Worm (Caenorhabditis elegans) whole organism, L4 larva: ENCODE measurements around the gene prk-1.

Source experiments
- F10B5.3 ChIP-seq: sonication (generic microtip); optimal IDR thresholded peaks from 2 replicates; lab custom pipeline; 2016; ENCODE audit warnings: mild to moderate bottlenecking, missing genetic modification characterization, missing compliant biosample characterization
- F49E8.2 ChIP-seq: sonication (generic microtip); optimal IDR thresholded peaks from 2 replicates; lab custom pipeline; 2016; ENCODE audit warnings: missing compliant biosample characterization, mild to moderate bottlenecking, missing genetic modification characterization, borderline replicate concordance
- R02D3.7 ChIP-seq: fragments of 150-350 bp; sonication (generic microtip); optimal IDR thresholded peaks from 3 replicates; lab custom pipeline; 2014; ENCODE audit warnings: missing biosample characterization, missing genetic modification characterization
- T20F7.1 ChIP-seq: fragments of 200-800 bp; sonication (Bioruptor generic); optimal IDR thresholded peaks from 2 replicates; lab custom pipeline; 2018; ENCODE audit warnings: mild to moderate bottlenecking, missing genetic modification characterization, missing compliant biosample characterization
- Y48G9A.11 ChIP-seq: fragments of 200-800 bp; sonication (Bioruptor generic); IDR thresholded peaks from 2 replicates; pipeline ENCODE4 v1.3.6; 2022; ENCODE audit warnings: missing genetic modification reagents, missing genetic modification characterization, missing compliant biosample characterization
- aha-1 ChIP-seq: fragments of 150-350 bp; peaks from one replicate; lab custom pipeline; 2014; ENCODE audit warnings: missing biosample characterization, missing genetic modification characterization
- arid-1 ChIP-seq: fragments of 200-800 bp; sonication (Bioruptor generic); conservative IDR thresholded peaks from 2 replicates; pipeline ENCODE4 v1.3.6; 2022; ENCODE audit warnings: missing genetic modification reagents, missing genetic modification characterization, missing compliant biosample characterization
- ceh-44 ChIP-seq: fragments of 200-800 bp; sonication (Bioruptor generic); IDR thresholded peaks from 2 replicates; pipeline ENCODE4 v1.3.6; 2022; ENCODE audit warnings: missing genetic modification reagents, missing genetic modification characterization, missing compliant biosample characterization
- ceh-82 ChIP-seq: sonication (generic microtip); optimal IDR thresholded peaks from 2 replicates; lab custom pipeline; 2017; ENCODE audit warnings: missing biosample characterization, missing genetic modification characterization
- cey-2 ChIP-seq: sonication (generic microtip); optimal IDR thresholded peaks from 3 replicates; lab custom pipeline; 2017; ENCODE audit warnings: missing genetic modification characterization, mild to moderate bottlenecking, missing compliant biosample characterization, antibody characterized with exemption, borderline replicate concordance; ENCODE audit not compliant: insufficient read depth
- daf-16 ChIP-seq, 3 experiments: sonication (generic microtip); optimal IDR thresholded peaks; 2 replicates each; lab custom pipeline; 2016 to 2017; ENCODE audit warnings: missing genetic modification characterization in 3 of 3, missing genetic modification reagents in 3 of 3, mild to moderate bottlenecking in 2 of 3, missing compliant biosample characterization in 2 of 3, missing biosample characterization in 1 of 3, moderate library complexity in 1 of 3
- daf-8 ChIP-seq: fragments of 200-800 bp; sonication (Bioruptor generic); IDR thresholded peaks from 2 replicates; pipeline ENCODE4 v1.3.6; 2022; ENCODE audit warnings: missing genetic modification characterization, missing compliant biosample characterization
- dmd-6 ChIP-seq: fragments of 200-800 bp; sonication (Bioruptor generic); IDR thresholded peaks from 2 replicates; pipeline ENCODE4 v1.3.6; 2022; ENCODE audit warnings: missing genetic modification reagents, missing genetic modification characterization, missing compliant biosample characterization
- dmd-8 ChIP-seq: fragments of 200-800 bp; sonication (Bioruptor generic); IDR thresholded peaks from 2 replicates; pipeline ENCODE4 v1.3.6; 2022; ENCODE audit warnings: missing genetic modification characterization, missing compliant biosample characterization
- dpl-1 ChIP-seq: fragments of 150-350 bp; optimal IDR thresholded peaks from 2 replicates; lab custom pipeline; 2014; ENCODE audit warnings: missing biosample characterization, missing genetic modification reagents, missing genetic modification characterization
- dve-1 ChIP-seq: sonication (generic microtip); optimal IDR thresholded peaks from 2 replicates; lab custom pipeline; 2017; ENCODE audit warnings: antibody characterized with exemption, mild to moderate bottlenecking, missing genetic modification characterization, missing compliant biosample characterization; ENCODE audit not compliant: insufficient read depth
- fkh-10 ChIP-seq: fragments of 150-350 bp; optimal IDR thresholded peaks from 2 replicates; lab custom pipeline; 2014; ENCODE audit warnings: missing biosample characterization, missing genetic modification reagents, missing genetic modification characterization
- fos-1 ChIP-seq: fragments of 150-350 bp; optimal IDR thresholded peaks from 2 replicates; lab custom pipeline; 2014; ENCODE audit warnings: missing biosample characterization, missing genetic modification characterization
- hif-1 ChIP-seq, 2 experiments: sonication (generic microtip); optimal IDR thresholded peaks; 2 replicates each; lab custom pipeline; 2016 to 2017; ENCODE audit warnings: missing compliant biosample characterization in 2 of 2, missing genetic modification characterization in 2 of 2, missing genetic modification reagents in 2 of 2, missing genotype in 2 of 2, mild to moderate bottlenecking in 1 of 2
- hlh-11 ChIP-seq: fragments of 200-800 bp; sonication (Bioruptor generic); optimal IDR thresholded peaks from 2 replicates; lab custom pipeline; 2018; ENCODE audit warnings: mild to moderate bottlenecking, missing genetic modification characterization, missing compliant biosample characterization
- hlh-30 ChIP-seq: sonication (generic microtip); optimal IDR thresholded peaks from 2 replicates; lab custom pipeline; 2017; ENCODE audit warnings: antibody characterized with exemption, mild to moderate bottlenecking, missing genetic modification characterization, missing compliant biosample characterization; ENCODE audit not compliant: insufficient read depth
- hmg-1.1 ChIP-seq: fragments of 200-800 bp; sonication (Bioruptor generic); IDR thresholded peaks from 2 replicates; pipeline ENCODE4 v1.3.6; 2022; ENCODE audit warnings: missing genetic modification reagents, missing genetic modification characterization, missing compliant biosample characterization
- lin-15B ChIP-seq: fragments of 150-350 bp; sonication (generic microtip); optimal IDR thresholded peaks from 3 replicates; lab custom pipeline; 2014; ENCODE audit warnings: missing biosample characterization, missing genetic modification characterization
- lin-29 ChIP-seq: fragments of 200-800 bp; sonication (Bioruptor generic); IDR thresholded peaks from 2 replicates; pipeline ENCODE4 v1.3.6; 2022; ENCODE audit warnings: missing genetic modification reagents, missing genetic modification characterization, missing compliant biosample characterization
- lin-38 ChIP-seq: fragments of 200-800 bp; sonication (Bioruptor generic); IDR thresholded peaks from 2 replicates; pipeline ENCODE4 v1.3.6; 2022; ENCODE audit warnings: missing genetic modification reagents, missing genetic modification characterization, missing compliant biosample characterization
- lsy-2 ChIP-seq, 2 experiments: fragments of 150-350 bp in 1 of 2; sonication (generic microtip) in 1 of 2; optimal IDR thresholded peaks; 2 replicates each; lab custom pipeline; 2014 to 2017; ENCODE audit warnings: missing biosample characterization in 2 of 2, missing genetic modification characterization in 2 of 2
- madf-5 ChIP-seq, 2 experiments: fragments of 200-800 bp; sonication (Bioruptor generic); IDR thresholded peaks; 2 replicates each; pipeline ENCODE4 v1.3.6; 2022; ENCODE audit warnings: missing compliant biosample characterization in 2 of 2, missing genetic modification characterization in 2 of 2
- mdt-29 ChIP-seq: fragments of 200-800 bp; sonication (Bioruptor generic); IDR thresholded peaks from 2 replicates; pipeline ENCODE4 v1.3.6; 2022; ENCODE audit warnings: missing genetic modification reagents, missing genetic modification characterization, missing compliant biosample characterization
- mep-1 ChIP-seq: fragments of 150-350 bp; sonication (generic microtip); optimal IDR thresholded peaks from 3 replicates; lab custom pipeline; 2014; ENCODE audit warnings: missing biosample characterization, missing genetic modification characterization
- mes-2 ChIP-seq: sonication (generic microtip); optimal IDR thresholded peaks from 2 replicates; lab custom pipeline; 2016; ENCODE audit warnings: missing genotype, mild to moderate bottlenecking, missing genetic modification characterization, missing compliant biosample characterization; ENCODE audit not compliant: poor library complexity, severe bottlenecking
- nhr-10 ChIP-seq: fragments of 150-350 bp; optimal IDR thresholded peaks from 2 replicates; lab custom pipeline; 2014; ENCODE audit warnings: missing biosample characterization, missing genetic modification characterization
- nhr-11 ChIP-seq: fragments of 150-350 bp; optimal IDR thresholded peaks from 2 replicates; lab custom pipeline; 2014; ENCODE audit warnings: missing biosample characterization, missing genetic modification characterization
- nhr-28 ChIP-seq: fragments of 150-350 bp; optimal IDR thresholded peaks from 2 replicates; lab custom pipeline; 2014; ENCODE audit warnings: missing biosample characterization, missing genetic modification characterization
- nhr-42 ChIP-seq: fragments of 200-800 bp; sonication (Bioruptor generic); IDR thresholded peaks from 2 replicates; pipeline ENCODE4 v1.3.6; 2022; ENCODE audit warnings: missing genetic modification characterization, missing compliant biosample characterization
- nhr-48 ChIP-seq: sonication (generic microtip); optimal IDR thresholded peaks from 2 replicates; lab custom pipeline; 2016; ENCODE audit warnings: mild to moderate bottlenecking, missing genetic modification characterization, missing compliant biosample characterization
- pha-4 ChIP-seq, 2 experiments: fragments of 150-350 bp in 1 of 2; fragments of 200-800 bp in 1 of 2; sonication (Bioruptor generic) in 1 of 2; IDR thresholded peaks in 1 of 2; optimal IDR thresholded peaks in 1 of 2; 2 replicates each; pipeline versions ENCODE4 v1.3.6 to Lab custom; 2014 to 2022; ENCODE audit warnings: missing genetic modification characterization in 2 of 2, missing genetic modification reagents in 2 of 2, missing biosample characterization in 1 of 2, missing compliant biosample characterization in 1 of 2
- php-3 ChIP-seq: fragments of 200-800 bp; sonication (Bioruptor generic); IDR thresholded peaks from 2 replicates; pipeline ENCODE4 v1.3.6; 2022; ENCODE audit warnings: missing genetic modification reagents, missing genetic modification characterization, missing compliant biosample characterization
- pqm-1 ChIP-seq: sonication (generic microtip); optimal IDR thresholded peaks from 2 replicates; lab custom pipeline; 2017; ENCODE audit warnings: missing biosample characterization, missing genetic modification characterization
- sdz-12 ChIP-seq: fragments of 200-800 bp; sonication (Bioruptor generic); optimal IDR thresholded peaks from 2 replicates; lab custom pipeline; 2018; ENCODE audit warnings: mild to moderate bottlenecking, missing genetic modification characterization, missing compliant biosample characterization
- set-16 ChIP-seq: fragments of 200-800 bp; sonication (Bioruptor generic); IDR thresholded peaks from 2 replicates; pipeline ENCODE4 v1.3.6; 2022; ENCODE audit warnings: missing genetic modification reagents, missing genetic modification characterization, missing compliant biosample characterization
- tra-1 ChIP-seq: fragments of 200-800 bp; sonication (Bioruptor generic); IDR thresholded peaks from 2 replicates; pipeline ENCODE4 v1.3.6; 2022; ENCODE audit warnings: missing genetic modification reagents, missing genetic modification characterization, missing compliant biosample characterization
- ztf-7 ChIP-seq: fragments of 150-350 bp; optimal IDR thresholded peaks from 2 replicates; lab custom pipeline; 2014; ENCODE audit warnings: missing biosample characterization, missing genetic modification characterization

prk-1 gene

DNA sequence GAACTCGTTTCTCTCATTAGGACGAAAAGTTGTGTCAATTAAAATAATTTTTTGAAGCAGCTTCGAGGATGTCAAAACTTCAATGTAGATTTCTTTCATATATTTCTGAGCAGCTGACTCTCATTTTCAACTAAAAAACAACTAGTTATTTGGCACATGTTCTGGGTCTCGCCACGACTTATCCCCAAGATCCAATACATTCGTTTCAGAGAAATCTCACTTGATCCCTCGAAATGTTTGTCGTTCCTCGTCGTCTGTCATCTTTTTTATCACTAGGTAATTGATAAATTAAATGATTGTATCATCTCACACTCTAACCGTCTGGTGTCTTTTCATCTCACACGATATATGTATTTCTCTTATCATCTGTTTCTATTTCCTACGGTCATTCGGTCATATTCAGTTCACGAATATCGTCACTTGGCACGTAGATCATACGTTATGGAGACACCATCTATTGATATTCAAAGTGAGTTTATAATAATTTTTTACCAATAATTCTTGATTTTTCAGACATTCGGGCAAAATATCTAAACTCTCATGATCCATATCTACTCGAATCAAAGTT lies 27.9 kb upstream of the prk-1 start, which contains the start of the genes rpn-6.1 and F57B9.1:
TSS of gene rpn-6.1 (minus strand) at position 65 of the 568 bp plus-strand sequence.
TSS of gene F57B9.1 (plus strand) at position 154 of the 568 bp plus-strand sequence.
- peak; percentile 28 for TF ChIP-seq ztf-7 (tag; lab: Kevin White, UChicago)
- peak; percentile 68 for TF ChIP-seq nhr-28 (tag; lab: Kevin White, UChicago)
- peak; percentile 62 to 97 for TF ChIP-seq hif-1 (tag; optimal IDR thresholded peaks at IDR 0.05; lab: Kevin White, UChicago)
- peak; percentile 10 for TF ChIP-seq mep-1
- TF ChIP-seq nhr-48 (tag; lab: Kevin White, UChicago): peak; percentile 5
- peak; percentile 78 for TF ChIP-seq hlh-11 (tag; lab: Kevin White, UChicago)
- TF ChIP-seq daf-8 (GFP tag; lab: Robert Waterston, UW): no peak
- TF ChIP-seq aha-1 (tag; lab: Kevin White, UChicago): peak; percentile 12
- peak in 1 of 2 experiments; percentile 78 for TF ChIP-seq lsy-2 (tag; optimal IDR thresholded peaks at IDR 0.05; lab: Kevin White, UChicago)
- TF ChIP-seq hlh-30 (tag; lab: Kevin White, UChicago): peak; percentile 87
- peak; percentile 44 for TF ChIP-seq pqm-1 (tag; lab: Kevin White, UChicago)
- peak in 1 of 2 experiments; percentile 72 for TF ChIP-seq daf-16 (GFP tag; optimal IDR thresholded peaks at IDR 0.05; lab: Kevin White, UChicago)
- TF ChIP-seq daf-16 (tag; optimal IDR thresholded peaks at IDR 0.05; lab: Kevin White, UChicago): peak; percentile 55
- TF ChIP-seq dmd-6 (GFP tag; lab: Robert Waterston, UW): peak; percentile 38
- no peak for TF ChIP-seq ceh-82
- no peak for TF ChIP-seq nhr-10 (tag; lab: Kevin White, UChicago)
- peak; percentile 23 for TF ChIP-seq mes-2 (tag; lab: Kevin White, UChicago)
- TF ChIP-seq dve-1: peak; percentile 55
- TF ChIP-seq fkh-10 (GFP tag; lab: Kevin White, UChicago): no peak
- no peak for TF ChIP-seq lin-29 (GFP tag; lab: Robert Waterston, UW)
- TF ChIP-seq nhr-42 (GFP tag; lab: Robert Waterston, UW): no peak
- TF ChIP-seq T20F7.1: peak; percentile 71

DNA sequence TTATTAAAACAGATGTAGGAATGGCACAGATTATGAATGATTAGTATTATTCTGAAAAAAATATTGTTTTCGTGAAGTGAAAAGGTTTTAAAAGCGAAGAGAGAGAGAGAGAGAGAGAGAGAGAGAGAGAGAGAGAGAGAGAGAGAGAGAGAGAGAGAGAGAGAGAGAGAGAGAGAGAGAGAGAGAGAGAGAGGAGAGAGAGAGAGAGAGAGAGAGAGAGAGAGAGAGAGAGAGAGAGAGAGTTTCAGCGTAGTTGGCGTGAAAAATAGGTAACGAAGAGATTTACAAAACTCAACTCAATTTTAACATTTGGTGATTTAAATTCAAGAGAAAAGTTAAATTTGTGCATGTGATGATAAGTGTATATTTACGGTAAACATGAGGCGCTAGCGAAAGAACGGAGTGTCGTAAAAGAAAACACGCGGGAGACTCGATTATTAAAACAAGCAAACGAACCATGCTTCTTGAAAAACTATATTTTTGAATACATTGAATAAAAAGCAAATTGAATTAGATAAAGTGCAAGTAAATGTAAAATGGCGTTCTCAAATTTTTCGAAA lies 21.8 kb upstream of the prk-1 start, which contains the start of gene panl-2:
TSS of gene panl-2 (minus strand) at position 51 of the 560 bp plus-strand sequence.
- peak; percentile 67 for TF ChIP-seq mes-2 (tag; lab: Kevin White, UChicago)
- TF ChIP-seq lsy-2 (tag; optimal IDR thresholded peaks at IDR 0.05; lab: Kevin White, UChicago): peak in 1 of 2 experiments; percentile 88
- TF ChIP-seq php-3 (GFP tag; lab: Robert Waterston, UW): no peak
- TF ChIP-seq set-16 (GFP tag; lab: Robert Waterston, UW): peak; percentile 33; the same call in 1 of the 2 replicates
- TF ChIP-seq hmg-1.1 (GFP tag; lab: Robert Waterston, UW): 0 out of 2 replicates have a peak, but pooled peaks have one; percentile 9
- no peak for TF ChIP-seq ztf-7 (tag; lab: Kevin White, UChicago)
- peak; percentile 91 for TF ChIP-seq hlh-30 (tag; lab: Kevin White, UChicago)
- peak; percentile 94 for TF ChIP-seq T20F7.1
- TF ChIP-seq Y48G9A.11: peak; percentile 85
- no peak for TF ChIP-seq dmd-8 (GFP tag; lab: Robert Waterston, UW)
- TF ChIP-seq R02D3.7 (tag; lab: Kevin White, UChicago): peak; percentile 57
- TF ChIP-seq aha-1 (tag; lab: Kevin White, UChicago): no peak
- peak; percentile 9 for TF ChIP-seq nhr-11
- TF ChIP-seq daf-16 (GFP tag; optimal IDR thresholded peaks at IDR 0.05; lab: Kevin White, UChicago): no peak
- TF ChIP-seq daf-16 (tag; optimal IDR thresholded peaks at IDR 0.05; lab: Kevin White, UChicago): peak; percentile 57
- peak; percentile 86 for TF ChIP-seq dpl-1 (GFP tag; lab: Kevin White, UChicago)
- TF ChIP-seq mep-1: peak; percentile 24
- TF ChIP-seq lin-38 (GFP tag; lab: Robert Waterston, UW): 0 out of 2 replicates have a peak, but pooled peaks have one; percentile 7

DNA sequence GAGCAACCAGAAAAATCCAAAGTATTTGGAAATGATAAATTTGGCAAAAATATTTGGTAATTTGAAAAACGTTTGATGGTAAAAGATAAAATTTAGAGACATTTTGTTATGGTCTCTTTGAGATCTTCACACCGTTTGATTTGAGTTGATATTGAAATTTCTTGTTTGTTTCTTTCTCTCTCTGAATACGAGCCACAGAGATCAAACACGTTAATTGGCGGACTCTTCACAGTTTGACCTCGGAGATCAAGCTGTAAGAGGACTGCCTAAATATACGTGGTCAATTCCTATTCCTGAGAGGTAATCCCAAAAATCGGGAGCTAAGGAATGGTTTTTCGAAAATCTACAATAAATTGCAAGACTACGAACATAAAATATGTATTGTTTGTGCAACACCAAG lies 21.3 kb upstream of the prk-1 start:
- no peak for TF ChIP-seq F49E8.2 (tag; lab: Kevin White, UChicago)
- no peak for TF ChIP-seq arid-1
- TF ChIP-seq mdt-29 (GFP tag; lab: Robert Waterston, UW): no peak
- no peak for TF ChIP-seq sdz-12 (GFP tag; lab: Kevin White, UChicago)
- no peak for TF ChIP-seq F10B5.3 (tag; lab: Kevin White, UChicago)
- no peak for TF ChIP-seq tra-1 (GFP tag; lab: Robert Waterston, UW)
- no peak for TF ChIP-seq cey-2 (tag; lab: Kevin White, UChicago)
- TF ChIP-seq madf-5 (GFP tag; IDR thresholded peaks at IDR 0.05; lab: Robert Waterston, UW): no peak
- TF ChIP-seq Y48G9A.11: no peak
- TF ChIP-seq ceh-44: no peak
- TF ChIP-seq daf-8 (GFP tag; lab: Robert Waterston, UW): no peak
- TF ChIP-seq pha-4 (GFP tag; IDR thresholded peaks at IDR 0.05; lab: Robert Waterston, UW): no peak
- no peak for TF ChIP-seq pha-4 (tag; optimal IDR thresholded peaks at IDR 0.05; lab: Kevin White, UChicago)
- no peak for TF ChIP-seq lin-15B
- TF ChIP-seq dmd-6 (GFP tag; lab: Robert Waterston, UW): no peak
- TF ChIP-seq fos-1 (tag; lab: Kevin White, UChicago): no peak
- TF ChIP-seq nhr-28 (tag; lab: Kevin White, UChicago): no peak
